Worm (Caenorhabditis elegans) whole organism, L3 larva: Measurements from ENCODE around the gene sknr-1.

Experiments
- R02D3.7 ChIP-seq: fragments of 150-350 bp; optimal IDR thresholded peaks from 2 replicates; lab custom pipeline; 2014; ENCODE audit warnings: missing biosample characterization, missing genetic modification characterization
- ZK546.5 ChIP-seq: sonication (generic microtip); optimal IDR thresholded peaks from 2 replicates; lab custom pipeline; 2017; ENCODE audit warnings: missing biosample characterization, missing genetic modification characterization
- aly-2 ChIP-seq: fragments of 150-350 bp; optimal IDR thresholded peaks from 2 replicates; lab custom pipeline; 2014; ENCODE audit warnings: missing biosample characterization, missing genetic modification characterization
- ama-1 ChIP-seq: fragments of 150-350 bp; optimal IDR thresholded peaks from 2 replicates; lab custom pipeline; 2018
- ceh-16 ChIP-seq: sonication (generic microtip); optimal IDR thresholded peaks from 2 replicates; lab custom pipeline; 2017; ENCODE audit warnings: missing biosample characterization, missing genetic modification characterization
- ceh-28 ChIP-seq: fragments of 150-350 bp; optimal IDR thresholded peaks from 2 replicates; lab custom pipeline; 2014; ENCODE audit warnings: missing biosample characterization, missing genetic modification reagents, missing genetic modification characterization
- ceh-82 ChIP-seq: fragments of 150-350 bp; optimal IDR thresholded peaks from 2 replicates; lab custom pipeline; 2014; ENCODE audit warnings: missing biosample characterization, missing genetic modification characterization
- ceh-9 ChIP-seq: sonication (generic microtip); optimal IDR thresholded peaks from 2 replicates; lab custom pipeline; 2018; ENCODE audit warnings: missing biosample characterization, missing genetic modification characterization
- daf-12 ChIP-seq: fragments of 150-350 bp; optimal IDR thresholded peaks from 2 replicates; lab custom pipeline; 2014; ENCODE audit warnings: missing biosample characterization, missing genetic modification reagents, missing genetic modification characterization
- egl-27 ChIP-seq: sonication (generic microtip); optimal IDR thresholded peaks from 4 replicates; lab custom pipeline; 2017; ENCODE audit warnings: missing biosample characterization, missing genetic modification reagents, missing genetic modification characterization
- egl-5 ChIP-seq: fragments of 150-350 bp; optimal IDR thresholded peaks from 2 replicates; lab custom pipeline; 2017; ENCODE audit warnings: missing biosample characterization, missing genetic modification reagents, missing genetic modification characterization, inconsistent platforms
- elt-1 ChIP-seq: fragments of 150-350 bp; optimal IDR thresholded peaks from 2 replicates; lab custom pipeline; 2014; ENCODE audit warnings: missing biosample characterization, missing genetic modification characterization
- elt-2 ChIP-seq: sonication (generic microtip); optimal IDR thresholded peaks from 2 replicates; lab custom pipeline; 2016; ENCODE audit warnings: missing genetic modification reagents, mild to moderate bottlenecking, missing genetic modification characterization, missing compliant biosample characterization
- elt-3 ChIP-seq, 3 experiments: fragments of 150-350 bp in 1 of 3; sonication (generic microtip) in 2 of 3; optimal IDR thresholded peaks; 2 replicates in 2 of 3; 4 replicates in 1 of 3; lab custom pipeline; 2014 to 2017; ENCODE audit warnings: missing biosample characterization in 3 of 3, missing genetic modification characterization in 3 of 3
- eor-1 ChIP-seq, 2 experiments: fragments of 150-350 bp; optimal IDR thresholded peaks; 2 replicates each; lab custom pipeline; 2014 to 2018; ENCODE audit warnings: missing biosample characterization in 2 of 2, missing genetic modification characterization in 2 of 2
- fkh-10 ChIP-seq: sonication (generic microtip); optimal IDR thresholded peaks from 2 replicates; lab custom pipeline; 2017; ENCODE audit warnings: missing biosample characterization, missing genetic modification reagents, missing genetic modification characterization
- fkh-2 ChIP-seq: fragments of 150-350 bp; optimal IDR thresholded peaks from 2 replicates; lab custom pipeline; 2014; ENCODE audit warnings: missing biosample characterization, missing genetic modification reagents, missing genetic modification characterization
- fos-1 ChIP-seq: fragments of 150-350 bp; optimal IDR thresholded peaks from 2 replicates; lab custom pipeline; 2014; ENCODE audit warnings: missing biosample characterization, missing genetic modification characterization
- hmg-11 ChIP-seq: sonication (generic microtip); optimal IDR thresholded peaks from 2 replicates; lab custom pipeline; 2016; ENCODE audit warnings: missing genetic modification characterization, missing compliant biosample characterization
- jun-1 ChIP-seq: fragments of 150-350 bp; optimal IDR thresholded peaks from 2 replicates; lab custom pipeline; 2014; ENCODE audit warnings: missing biosample characterization, missing genetic modification reagents, missing genetic modification characterization
- lin-15B ChIP-seq: fragments of 150-350 bp; optimal IDR thresholded peaks from 2 replicates; lab custom pipeline; 2014; ENCODE audit warnings: missing biosample characterization, missing genetic modification characterization
- lin-39 ChIP-seq: fragments of 150-350 bp; optimal IDR thresholded peaks from 2 replicates; lab custom pipeline; 2018; ENCODE audit warnings: missing biosample characterization, missing genetic modification reagents, missing genetic modification characterization
- lsy-12 ChIP-seq: sonication (generic microtip); optimal IDR thresholded peaks from 2 replicates; lab custom pipeline; 2016; ENCODE audit warnings: mild to moderate bottlenecking, missing genetic modification characterization, missing compliant biosample characterization
- mdl-1 ChIP-seq: fragments of 150-350 bp; optimal IDR thresholded peaks from 2 replicates; lab custom pipeline; 2014; ENCODE audit warnings: missing biosample characterization, missing genetic modification characterization
- mml-1 ChIP-seq: fragments of 150-350 bp; sonication (generic microtip); optimal IDR thresholded peaks from 3 replicates; lab custom pipeline; 2014; ENCODE audit warnings: missing biosample characterization, missing genetic modification characterization
- nfya-1 ChIP-seq: sonication (generic microtip); optimal IDR thresholded peaks from 2 replicates; lab custom pipeline; 2017; ENCODE audit warnings: missing genetic modification characterization, mild to moderate bottlenecking, missing compliant biosample characterization, antibody characterized with exemption, moderate library complexity; ENCODE audit not compliant: insufficient read depth
- nhr-11 ChIP-seq: fragments of 150-350 bp; optimal IDR thresholded peaks from 2 replicates; lab custom pipeline; 2014; ENCODE audit warnings: missing biosample characterization, missing genetic modification characterization
- nhr-12 ChIP-seq: fragments of 150-350 bp; optimal IDR thresholded peaks from 2 replicates; lab custom pipeline; 2014; ENCODE audit warnings: missing biosample characterization, missing genetic modification characterization
- nhr-23 ChIP-seq: fragments of 150-350 bp; optimal IDR thresholded peaks from 2 replicates; lab custom pipeline; 2014; ENCODE audit warnings: missing biosample characterization, missing genetic modification reagents, missing genetic modification characterization
- nhr-237 ChIP-seq: fragments of 150-350 bp; optimal IDR thresholded peaks from 2 replicates; lab custom pipeline; 2014; ENCODE audit warnings: missing biosample characterization, missing genetic modification characterization
- nhr-25 ChIP-seq: sonication (generic microtip); optimal IDR thresholded peaks from 2 replicates; lab custom pipeline; 2017; ENCODE audit warnings: missing biosample characterization, missing genetic modification characterization
- nhr-28 ChIP-seq: fragments of 150-350 bp; optimal IDR thresholded peaks from 2 replicates; lab custom pipeline; 2014; ENCODE audit warnings: missing biosample characterization, missing genetic modification characterization
- nhr-43 ChIP-seq: sonication (generic microtip); optimal IDR thresholded peaks from 2 replicates; lab custom pipeline; 2016; ENCODE audit warnings: mild to moderate bottlenecking, missing genetic modification characterization, missing compliant biosample characterization; ENCODE audit not compliant: poor library complexity, severe bottlenecking
- nhr-67 ChIP-seq: fragments of 150-350 bp; optimal IDR thresholded peaks from 2 replicates; lab custom pipeline; 2014; ENCODE audit warnings: missing biosample characterization, missing genetic modification characterization
- nhr-76 ChIP-seq: fragments of 150-350 bp; sonication (generic microtip); optimal IDR thresholded peaks from 5 replicates; lab custom pipeline; 2014; ENCODE audit warnings: missing biosample characterization, missing genetic modification characterization
- nhr-77 ChIP-seq: fragments of 150-350 bp; optimal IDR thresholded peaks from 2 replicates; lab custom pipeline; 2014; ENCODE audit warnings: missing biosample characterization, missing genetic modification characterization
- pha-4 ChIP-seq: fragments of 150-350 bp; optimal IDR thresholded peaks from 2 replicates; lab custom pipeline; 2014; ENCODE audit warnings: missing biosample characterization, missing genetic modification reagents, missing genetic modification characterization
- pqm-1 ChIP-seq: fragments of 150-350 bp; optimal IDR thresholded peaks from 2 replicates; lab custom pipeline; 2017; ENCODE audit warnings: missing biosample characterization, missing genetic modification characterization, inconsistent platforms
- sea-2 ChIP-seq: fragments of 150-350 bp; sonication (generic microtip); optimal IDR thresholded peaks from 4 replicates; lab custom pipeline; 2014; ENCODE audit warnings: missing biosample characterization, missing genetic modification reagents, missing genetic modification characterization
- skn-1 ChIP-seq: fragments of 150-350 bp; optimal IDR thresholded peaks from 2 replicates; lab custom pipeline; 2014; ENCODE audit warnings: missing biosample characterization, missing genetic modification characterization
- snpc-4 ChIP-seq: fragments of 150-350 bp; optimal IDR thresholded peaks from 2 replicates; lab custom pipeline; 2014; ENCODE audit warnings: missing biosample characterization, missing genetic modification characterization
- tbx-2 ChIP-seq: sonication (generic microtip); optimal IDR thresholded peaks from 2 replicates; lab custom pipeline; 2016; ENCODE audit warnings: mild to moderate bottlenecking, missing genetic modification characterization, missing compliant biosample characterization
- unc-39 ChIP-seq: sonication (generic microtip); optimal IDR thresholded peaks from 4 replicates; lab custom pipeline; 2017; ENCODE audit warnings: missing biosample characterization, missing genetic modification characterization
- unc-62 ChIP-seq: fragments of 150-350 bp; sonication (generic microtip); optimal IDR thresholded peaks from 4 replicates; lab custom pipeline; 2014; ENCODE audit warnings: missing biosample characterization, missing genetic modification reagents, missing genetic modification characterization
- zag-1 ChIP-seq: fragments of 150-350 bp; optimal IDR thresholded peaks from 2 replicates; lab custom pipeline; 2014; ENCODE audit warnings: missing biosample characterization, missing genetic modification characterization
- ztf-11 ChIP-seq: fragments of 150-350 bp; optimal IDR thresholded peaks from 2 replicates; lab custom pipeline; 2014; ENCODE audit warnings: missing biosample characterization, missing genetic modification characterization
- ztf-4 ChIP-seq: fragments of 150-350 bp; optimal IDR thresholded peaks from 2 replicates; lab custom pipeline; 2014; ENCODE audit warnings: missing biosample characterization, missing genetic modification characterization

Gene sknr-1

ce11 chrV:2601817-2602216, 23.4 kb downstream of the sknr-1 start:
- TF ChIP-seq fos-1 (tag; lab: Kevin White, UChicago) = no peak
- no peak for TF ChIP-seq ztf-11 (tag; lab: Kevin White, UChicago)
- no peak for TF ChIP-seq fkh-10 (GFP tag; lab: Kevin White, UChicago)
- no peak for TF ChIP-seq pha-4 (tag; lab: Kevin White, UChicago)

- TF ChIP-seq nhr-237 (tag; lab: Kevin White, UChicago) (no peak), ceh-16 (tag; lab: Kevin White, UChicago) (no peak), egl-27 (no peak), elt-1 (tag; lab: Kevin White, UChicago) (no peak), egl-5 (no peak), nhr-28 (no peak), unc-39 (tag; lab: Kevin White, UChicago) (no peak), ztf-4 (tag; lab: Kevin White, UChicago) (no peak), nhr-12 (no peak), ceh-82 (tag; lab: Kevin White, UChicago) (peak; percentile 31), fkh-10 (GFP tag; lab: Kevin White, UChicago) (no peak), nfya-1 (tag; lab: Kevin White, UChicago) (peak; percentile 72), sea-2 (GFP tag; lab: Kevin White, UChicago) (no peak), fkh-2 (no peak), lin-39 (tag; lab: Kevin White, UChicago) (no peak), tbx-2 (tag; lab: Kevin White, UChicago) (peak; percentile 69), nhr-43 (tag; lab: Kevin White, UChicago) (peak; percentile 64), R02D3.7 (tag; lab: Kevin White, UChicago) (peak; percentile 66), pqm-1 (no peak), pha-4 (tag; lab: Kevin White, UChicago) (peak; percentile 90), zag-1 (tag; lab: Kevin White, UChicago) (no peak), eor-1 (tag; optimal IDR thresholded peaks at IDR 0.05; lab: Kevin White, UChicago) (no peak), nhr-77 (tag; lab: Kevin White, UChicago) (no peak), snpc-4 (tag; lab: Kevin White, UChicago) (peak; percentile 32), unc-62 (GFP tag; lab: Kevin White, UChicago) (no peak), aly-2 (no peak), nhr-23 (tag; lab: Kevin White, UChicago) (peak; percentile 73), fos-1 (tag; lab: Kevin White, UChicago) (no peak), ama-1 (lab: Kevin White, UChicago) (no peak), mdl-1 (tag; lab: Kevin White, UChicago) (no peak), ceh-28 (tag; lab: Kevin White, UChicago) (peak; percentile 63), elt-2 (tag; lab: Kevin White, UChicago) (peak; percentile 75), daf-12 (tag; lab: Kevin White, UChicago) (no peak), ztf-11 (tag; lab: Kevin White, UChicago) (no peak), nhr-11 (tag; lab: Kevin White, UChicago) (peak; percentile 52), nhr-76 (no peak), jun-1 (peak; percentile 38), skn-1 (tag; lab: Kevin White, UChicago) (peak; percentile 32), nhr-67 (no peak), nhr-25 (no peak), elt-3 (tag; optimal IDR thresholded peaks at IDR 0.05; lab: Kevin White, UChicago) (no peak), ZK546.5 (no peak), ceh-9 (tag; lab: Kevin White, UChicago) (no peak), mml-1 (no peak), lsy-12 (tag; lab: Kevin White, UChicago) (peak; percentile 72), hmg-11 (peak; percentile 54), lin-15B (tag; lab: Kevin White, UChicago) (peak; percentile 74)
Measured at ce11 chrV:2600543-2600942, 24.7 kb downstream of the sknr-1 start.
